Worm (Caenorhabditis elegans): ENCODE data around the gene F13H8.5.
A peak's percentile ranks its signal among the peaks of the same experiment; 100 is the strongest.

DNA sequence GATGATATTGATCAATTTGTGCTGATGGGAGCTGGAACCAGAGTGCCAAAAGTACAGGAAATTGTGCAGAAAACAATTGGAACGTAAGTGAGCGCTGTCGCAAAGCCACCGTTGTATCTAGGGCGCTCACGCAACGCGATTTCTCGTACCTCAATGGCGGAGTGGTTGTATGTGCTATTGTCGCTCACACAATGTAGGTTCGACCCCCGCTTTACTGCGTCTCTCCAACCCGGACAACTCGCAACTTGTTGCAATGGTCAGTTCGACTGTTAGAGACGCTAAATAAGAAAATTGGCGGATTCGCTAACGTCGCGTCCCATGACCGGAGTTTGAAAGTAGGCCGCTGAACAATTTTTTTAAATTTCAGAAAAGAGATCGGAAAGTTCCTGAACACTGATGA lies 7.4 kb downstream of the F13H8.5 start:
- TF ChIP-seq M03D4.4 (tag; optimal IDR thresholded peaks at IDR 0.05) (peak; percentile 88), unc-39 (tag; optimal IDR thresholded peaks at IDR 0.05) (peak; percentile 35), lin-13 (tag; optimal IDR thresholded peaks at IDR 0.05) (peak; percentile 50), snpc-4 (tag; optimal IDR thresholded peaks at IDR 0.05) (no peak), tbx-8 (GFP tag; optimal IDR thresholded peaks at IDR 0.05) (peak; percentile 91), unc-62 (GFP tag; optimal IDR thresholded peaks at IDR 0.05) (no peak), nhr-12 (tag; optimal IDR thresholded peaks at IDR 0.05) (no peak)

Data from whole organism, mixed stage, embryonic.